Worm (Caenorhabditis elegans) whole organism, early embryonic: ENCODE results near the gene acr-14.

Source experiments
- F13C5.2 ChIP-seq: sonication (generic microtip); optimal IDR thresholded peaks from 2 replicates; lab custom pipeline; 2017; ENCODE audit warnings: mild to moderate bottlenecking, missing genetic modification characterization, inconsistent platforms, missing compliant biosample characterization
- hmg-4 ChIP-seq: fragments of 200-800 bp; sonication (Bioruptor generic); optimal IDR thresholded peaks from 2 replicates; lab custom pipeline; 2018; ENCODE audit warnings: mild to moderate bottlenecking, missing genetic modification characterization, missing compliant biosample characterization
- sea-1 ChIP-seq: fragments of 200-800 bp; sonication (Bioruptor generic); conservative IDR thresholded peaks from 2 replicates; pipeline ENCODE4 v1.3.6; 2022; ENCODE audit warnings: missing genetic modification characterization, missing compliant biosample characterization
- tbx-37 ChIP-seq: fragments of 200-800 bp; sonication (Bioruptor generic); conservative IDR thresholded peaks from 2 replicates; pipeline ENCODE4 v1.3.6; 2022; ENCODE audit warnings: missing genetic modification reagents, missing genetic modification characterization, missing compliant biosample characterization

- no peak for TF ChIP-seq F13C5.2 (tag; lab: Kevin White, UChicago)
- no peak for TF ChIP-seq tbx-37 (GFP tag; lab: Robert Waterston, UW)
- no peak for TF ChIP-seq hmg-4
- TF ChIP-seq sea-1 (GFP tag; lab: Robert Waterston, UW) = no peak
Measured at ce11 chrII:8152711-8153325, 24.2 kb downstream of the acr-14 start.
